Worm (Caenorhabditis elegans) whole organism, L4 larva: ENCODE results near the gene R07E3.7.

ENCODE experiments used
- T20F7.1 ChIP-seq: fragments of 200-800 bp; sonication (Bioruptor generic); optimal IDR thresholded peaks from 2 replicates; lab custom pipeline; 2018; ENCODE audit warnings: mild to moderate bottlenecking, missing genetic modification characterization, missing compliant biosample characterization
- T26A8.4 ChIP-seq: fragments of 200-800 bp; sonication (Bioruptor generic); IDR thresholded peaks from 2 replicates; pipeline ENCODE4 v1.3.6; 2022; ENCODE audit warnings: missing genetic modification characterization, missing compliant biosample characterization
- Y75B8A.6 ChIP-seq: fragments of 200-800 bp; sonication (Bioruptor generic); IDR thresholded peaks from 2 replicates; pipeline ENCODE4 v1.3.6; 2022; ENCODE audit warnings: missing genetic modification reagents, missing genetic modification characterization, missing compliant biosample characterization
- ZK546.5 ChIP-seq, 2 experiments: sonication (generic microtip); optimal IDR thresholded peaks; 2 replicates each; lab custom pipeline; 2017; ENCODE audit warnings: missing biosample characterization in 2 of 2, missing genetic modification characterization in 2 of 2
- aha-1 ChIP-seq: fragments of 150-350 bp; peaks from one replicate; lab custom pipeline; 2014; ENCODE audit warnings: missing biosample characterization, missing genetic modification characterization
- ama-1 ChIP-seq: fragments of 150-350 bp; optimal IDR thresholded peaks from 2 replicates; lab custom pipeline; 2014; ENCODE audit warnings: inconsistent platforms, mixed read lengths
- arid-1 ChIP-seq: fragments of 200-800 bp; sonication (Bioruptor generic); conservative IDR thresholded peaks from 2 replicates; pipeline ENCODE4 v1.3.6; 2022; ENCODE audit warnings: missing genetic modification reagents, missing genetic modification characterization, missing compliant biosample characterization
- ceh-28 ChIP-seq: fragments of 150-350 bp; optimal IDR thresholded peaks from 2 replicates; lab custom pipeline; 2014; ENCODE audit warnings: missing biosample characterization, missing genetic modification reagents, missing genetic modification characterization
- ceh-32 ChIP-seq: sonication (generic microtip); optimal IDR thresholded peaks from 2 replicates; lab custom pipeline; 2016; ENCODE audit warnings: mild to moderate bottlenecking, missing genetic modification characterization, missing compliant biosample characterization; ENCODE audit not compliant: poor library complexity
- ceh-62 ChIP-seq: sonication (generic microtip); optimal IDR thresholded peaks from 2 replicates; lab custom pipeline; 2017; ENCODE audit warnings: missing biosample characterization, missing genetic modification characterization
- ceh-82 ChIP-seq: sonication (generic microtip); optimal IDR thresholded peaks from 2 replicates; lab custom pipeline; 2017; ENCODE audit warnings: missing biosample characterization, missing genetic modification characterization
- ces-1 ChIP-seq: fragments of 150-350 bp; sonication (generic microtip); optimal IDR thresholded peaks from 4 replicates; lab custom pipeline; 2014; ENCODE audit warnings: missing biosample characterization, missing genetic modification reagents, missing genetic modification characterization
- daf-12 ChIP-seq: fragments of 150-350 bp; optimal IDR thresholded peaks from 2 replicates; lab custom pipeline; 2014; ENCODE audit warnings: missing biosample characterization, missing genetic modification reagents, missing genetic modification characterization
- daf-16 ChIP-seq, 3 experiments: sonication (generic microtip); optimal IDR thresholded peaks; 2 replicates each; lab custom pipeline; 2016 to 2017; ENCODE audit warnings: missing genetic modification characterization in 3 of 3, missing genetic modification reagents in 3 of 3, mild to moderate bottlenecking in 2 of 3, missing compliant biosample characterization in 2 of 3, missing biosample characterization in 1 of 3, moderate library complexity in 1 of 3
- daf-8 ChIP-seq: fragments of 200-800 bp; sonication (Bioruptor generic); IDR thresholded peaks from 2 replicates; pipeline ENCODE4 v1.3.6; 2022; ENCODE audit warnings: missing genetic modification characterization, missing compliant biosample characterization
- dmd-6 ChIP-seq: fragments of 200-800 bp; sonication (Bioruptor generic); IDR thresholded peaks from 2 replicates; pipeline ENCODE4 v1.3.6; 2022; ENCODE audit warnings: missing genetic modification reagents, missing genetic modification characterization, missing compliant biosample characterization
- dmd-8 ChIP-seq: fragments of 200-800 bp; sonication (Bioruptor generic); IDR thresholded peaks from 2 replicates; pipeline ENCODE4 v1.3.6; 2022; ENCODE audit warnings: missing genetic modification characterization, missing compliant biosample characterization
- duxl-1 ChIP-seq: sonication (generic microtip); optimal IDR thresholded peaks from 2 replicates; lab custom pipeline; 2016; ENCODE audit warnings: mild to moderate bottlenecking, missing genetic modification characterization, moderate library complexity, missing compliant biosample characterization; ENCODE audit not compliant: poor library complexity
- dve-1 ChIP-seq: sonication (generic microtip); optimal IDR thresholded peaks from 2 replicates; lab custom pipeline; 2017; ENCODE audit warnings: antibody characterized with exemption, mild to moderate bottlenecking, missing genetic modification characterization, missing compliant biosample characterization; ENCODE audit not compliant: insufficient read depth
- gei-8 ChIP-seq: fragments of 200-800 bp; sonication (Bioruptor generic); optimal IDR thresholded peaks from 2 replicates; lab custom pipeline; 2018; ENCODE audit warnings: mild to moderate bottlenecking, missing genetic modification characterization, missing compliant biosample characterization
- hif-1 ChIP-seq, 2 experiments: sonication (generic microtip); optimal IDR thresholded peaks; 2 replicates each; lab custom pipeline; 2016 to 2017; ENCODE audit warnings: missing compliant biosample characterization in 2 of 2, missing genetic modification characterization in 2 of 2, missing genetic modification reagents in 2 of 2, missing genotype in 2 of 2, mild to moderate bottlenecking in 1 of 2
- hmg-1.1 ChIP-seq: fragments of 200-800 bp; sonication (Bioruptor generic); IDR thresholded peaks from 2 replicates; pipeline ENCODE4 v1.3.6; 2022; ENCODE audit warnings: missing genetic modification reagents, missing genetic modification characterization, missing compliant biosample characterization
- lin-1 ChIP-seq: fragments of 200-800 bp; sonication (Bioruptor generic); IDR thresholded peaks from 2 replicates; pipeline ENCODE4 v1.3.6; 2022; ENCODE audit warnings: missing genetic modification reagents, missing genetic modification characterization, missing compliant biosample characterization
- lin-29 ChIP-seq: fragments of 200-800 bp; sonication (Bioruptor generic); IDR thresholded peaks from 2 replicates; pipeline ENCODE4 v1.3.6; 2022; ENCODE audit warnings: missing genetic modification reagents, missing genetic modification characterization, missing compliant biosample characterization
- lin-38 ChIP-seq: fragments of 200-800 bp; sonication (Bioruptor generic); IDR thresholded peaks from 2 replicates; pipeline ENCODE4 v1.3.6; 2022; ENCODE audit warnings: missing genetic modification reagents, missing genetic modification characterization, missing compliant biosample characterization
- lin-39 ChIP-seq: fragments of 150-350 bp; optimal IDR thresholded peaks from 2 replicates; lab custom pipeline; 2014; ENCODE audit warnings: missing biosample characterization, missing genetic modification reagents, missing genetic modification characterization
- madf-5 ChIP-seq, 2 experiments: fragments of 200-800 bp; sonication (Bioruptor generic); IDR thresholded peaks; 2 replicates each; pipeline ENCODE4 v1.3.6; 2022; ENCODE audit warnings: missing compliant biosample characterization in 2 of 2, missing genetic modification characterization in 2 of 2
- mdl-1 ChIP-seq, 2 experiments: fragments of 150-350 bp in 1 of 2; sonication (generic microtip) in 1 of 2; optimal IDR thresholded peaks; 2 replicates each; lab custom pipeline; 2014 to 2017; ENCODE audit warnings: missing biosample characterization in 2 of 2, missing genetic modification characterization in 2 of 2
- mdt-29 ChIP-seq: fragments of 200-800 bp; sonication (Bioruptor generic); IDR thresholded peaks from 2 replicates; pipeline ENCODE4 v1.3.6; 2022; ENCODE audit warnings: missing genetic modification reagents, missing genetic modification characterization, missing compliant biosample characterization
- mes-2 ChIP-seq: sonication (generic microtip); optimal IDR thresholded peaks from 2 replicates; lab custom pipeline; 2016; ENCODE audit warnings: missing genotype, mild to moderate bottlenecking, missing genetic modification characterization, missing compliant biosample characterization; ENCODE audit not compliant: poor library complexity, severe bottlenecking
- mxl-2 ChIP-seq: fragments of 200-800 bp; sonication (Bioruptor generic); conservative IDR thresholded peaks from 2 replicates; pipeline ENCODE4 v1.3.6; 2022; ENCODE audit warnings: missing genetic modification reagents, missing genetic modification characterization, missing compliant biosample characterization
- nhr-111 ChIP-seq: fragments of 200-800 bp; sonication (Bioruptor generic); optimal IDR thresholded peaks from 2 replicates; lab custom pipeline; 2018; ENCODE audit warnings: mild to moderate bottlenecking, missing genetic modification characterization, missing compliant biosample characterization
- nhr-237 ChIP-seq: sonication (generic microtip); optimal IDR thresholded peaks from 2 replicates; lab custom pipeline; 2017; ENCODE audit warnings: missing biosample characterization, missing genetic modification characterization
- nhr-76 ChIP-seq: fragments of 150-350 bp; optimal IDR thresholded peaks from 2 replicates; lab custom pipeline; 2014; ENCODE audit warnings: missing biosample characterization, missing genetic modification characterization
- nhr-77 ChIP-seq: fragments of 150-350 bp; optimal IDR thresholded peaks from 2 replicates; lab custom pipeline; 2014; ENCODE audit warnings: missing biosample characterization, missing genetic modification characterization
- pqm-1 ChIP-seq: sonication (generic microtip); optimal IDR thresholded peaks from 2 replicates; lab custom pipeline; 2017; ENCODE audit warnings: missing biosample characterization, missing genetic modification characterization
- saeg-2 ChIP-seq: fragments of 200-800 bp; sonication (Bioruptor generic); IDR thresholded peaks from 2 replicates; pipeline ENCODE4 v1.3.6; 2022; ENCODE audit warnings: missing genetic modification reagents, missing genetic modification characterization, missing compliant biosample characterization
- set-16 ChIP-seq: fragments of 200-800 bp; sonication (Bioruptor generic); IDR thresholded peaks from 2 replicates; pipeline ENCODE4 v1.3.6; 2022; ENCODE audit warnings: missing genetic modification reagents, missing genetic modification characterization, missing compliant biosample characterization
- snpc-1.2 ChIP-seq: fragments of 200-800 bp; sonication (Bioruptor generic); IDR thresholded peaks from 2 replicates; pipeline ENCODE4 v1.3.6; 2022; ENCODE audit warnings: missing genetic modification reagents, missing genetic modification characterization, missing compliant biosample characterization
- spr-3 ChIP-seq: fragments of 200-800 bp; sonication (Bioruptor generic); optimal IDR thresholded peaks from 2 replicates; lab custom pipeline; 2018; ENCODE audit warnings: mild to moderate bottlenecking, missing genetic modification characterization, missing compliant biosample characterization
- unc-130 ChIP-seq: sonication (generic microtip); optimal IDR thresholded peaks from 2 replicates; lab custom pipeline; 2016; ENCODE audit warnings: missing genetic modification reagents, missing genetic modification characterization, missing compliant biosample characterization
- unc-39 ChIP-seq: sonication (generic microtip); optimal IDR thresholded peaks from 2 replicates; lab custom pipeline; 2017; ENCODE audit warnings: missing biosample characterization, missing genetic modification characterization
- unc-62 ChIP-seq, 3 experiments: fragments of 150-350 bp in 1 of 3; sonication (generic microtip); optimal IDR thresholded peaks in 2 of 3; peaks in 1 of 3; 1 replicate in 1 of 3; 2 replicates in 2 of 3; lab custom pipeline; 2014 to 2017; ENCODE audit warnings: missing biosample characterization in 3 of 3, missing genetic modification characterization in 3 of 3, missing genetic modification reagents in 3 of 3, missing genotype in 1 of 3
- vab-7 ChIP-seq: fragments of 200-800 bp; sonication (Bioruptor generic); IDR thresholded peaks from 2 replicates; pipeline ENCODE4 v1.3.6; 2022; ENCODE audit warnings: missing genetic modification reagents, missing genetic modification characterization, missing compliant biosample characterization
- zag-1 ChIP-seq: fragments of 150-350 bp; optimal IDR thresholded peaks from 2 replicates; lab custom pipeline; 2014; ENCODE audit warnings: missing biosample characterization, missing genetic modification characterization
- zip-11 ChIP-seq: fragments of 200-800 bp; sonication (Bioruptor generic); IDR thresholded peaks from 2 replicates; pipeline ENCODE4 v1.3.6; 2022; ENCODE audit warnings: missing genetic modification characterization, missing compliant biosample characterization

Gene R07E3.7

ce11 chrX:10395668-10396067, 40.1 kb upstream of the R07E3.7 start (continued):
- TF ChIP-seq T20F7.1 (no peak), lin-39 (tag; lab: Kevin White, UChicago) (no peak), ces-1 (GFP tag; lab: Kevin White, UChicago) (no peak), hif-1 (tag; optimal IDR thresholded peaks at IDR 0.05; lab: Kevin White, UChicago) (no peak), ama-1 (lab: Kevin White, UChicago) (no peak), daf-12 (tag; lab: Kevin White, UChicago) (no peak), gei-8 (GFP tag; lab: Kevin White, UChicago) (no peak), snpc-1.2 (no peak), pqm-1 (tag; lab: Kevin White, UChicago) (no peak), Y75B8A.6 (GFP tag; lab: Robert Waterston, UW) (no peak), duxl-1 (no peak), ceh-62 (tag; lab: Kevin White, UChicago) (no peak), mdt-29 (GFP tag; lab: Robert Waterston, UW) (no peak), unc-62 (GFP tag; optimal IDR thresholded peaks at IDR 0.05 in 1 of 2; lab: Kevin White, UChicago) (peak in 1 of 2 experiments; percentile 25), unc-62 (tag; optimal IDR thresholded peaks at IDR 0.05; lab: Kevin White, UChicago) (no peak), ceh-28 (tag; lab: Kevin White, UChicago) (no peak), saeg-2 (GFP tag; lab: Robert Waterston, UW) (no peak), vab-7 (GFP tag; lab: Robert Waterston, UW) (no peak), lin-1 (GFP tag; lab: Robert Waterston, UW) (no peak), unc-130 (GFP tag; lab: Kevin White, UChicago) (no peak), lin-29 (GFP tag; lab: Robert Waterston, UW) (no peak), aha-1 (tag; lab: Kevin White, UChicago) (peak; percentile 92), nhr-77 (tag; lab: Kevin White, UChicago) (no peak), daf-8 (no peak), hmg-1.1 (peak; percentile 46; the same call in 1 of the 2 replicates), lin-38 (0 out of 2 replicates have a peak, but pooled peaks have one; percentile 26), ceh-32 (tag; lab: Kevin White, UChicago) (no peak), unc-39 (tag; lab: Kevin White, UChicago) (no peak), dmd-6 (peak; percentile 30), zip-11 (GFP tag; lab: Robert Waterston, UW) (no peak), set-16 (GFP tag; lab: Robert Waterston, UW) (0 out of 2 replicates have a peak, but pooled peaks have one; percentile 18), madf-5 (GFP tag; IDR thresholded peaks at IDR 0.05; lab: Robert Waterston, UW) (no peak), mes-2 (tag; lab: Kevin White, UChicago) (peak; percentile 45), dve-1 (tag; lab: Kevin White, UChicago) (peak; percentile 26), nhr-111 (no peak), mxl-2 (GFP tag; lab: Robert Waterston, UW) (no peak), dmd-8 (no peak), mdl-1 (tag; optimal IDR thresholded peaks at IDR 0.05; lab: Kevin White, UChicago) (no peak), ceh-82 (tag; lab: Kevin White, UChicago) (no peak), T26A8.4 (GFP tag; lab: Robert Waterston, UW) (no peak), daf-16 (GFP tag; optimal IDR thresholded peaks at IDR 0.05; lab: Kevin White, UChicago) (no peak), daf-16 (tag; optimal IDR thresholded peaks at IDR 0.05; lab: Kevin White, UChicago) (peak; percentile 45), zag-1 (no peak), arid-1 (GFP tag; lab: Robert Waterston, UW) (no peak), nhr-76 (tag; lab: Kevin White, UChicago) (no peak), ZK546.5 (tag; optimal IDR thresholded peaks at IDR 0.05; lab: Kevin White, UChicago) (no peak), nhr-237 (tag; lab: Kevin White, UChicago) (no peak), spr-3 (GFP tag; lab: Kevin White, UChicago) (no peak)
